Fruit fly (Drosophila melanogaster) whole organism, embryonic: ENCODE measurements around the gene Tmem214.

Source experiments
- Bdp1 ChIP-seq: fragments of 200-800 bp; sonication (Bioruptor generic); optimal IDR thresholded peaks from 3 replicates; lab custom pipeline; 2016; ENCODE audit warnings: missing biosample characterization, missing genetic modification characterization
- Bteb2 ChIP-seq: fragments of 200-800 bp; sonication (Bioruptor generic); optimal IDR thresholded peaks from 2 replicates; lab custom pipeline; 2016; ENCODE audit warnings: missing biosample characterization, missing genetic modification characterization
- CG11560 ChIP-seq: fragments of 200-800 bp; sonication (Bioruptor generic); IDR thresholded peaks from 3 replicates; pipeline ENCODE4 v1.3.6; 2022; ENCODE audit warnings: missing biosample characterization, missing genetic modification characterization
- CG11696 ChIP-seq: fragments of 200-800 bp; sonication (Bioruptor generic); IDR thresholded peaks from 2 replicates; pipeline ENCODE4 v1.3.6; 2022; ENCODE audit warnings: missing biosample characterization, missing genetic modification characterization
- CG11723 ChIP-seq: fragments of 200-800 bp; sonication (Bioruptor generic); optimal IDR thresholded peaks from 2 replicates; lab custom pipeline; 2017; ENCODE audit warnings: missing biosample characterization, mild to moderate bottlenecking, missing genetic modification characterization
- CG1602 ChIP-seq: fragments of 200-800 bp; sonication (Bioruptor generic); optimal IDR thresholded peaks from 3 replicates; lab custom pipeline; 2016; ENCODE audit warnings: missing biosample characterization, missing genetic modification characterization
- CG17802 ChIP-seq: fragments of 200-800 bp; sonication (Bioruptor generic); optimal IDR thresholded peaks from 2 replicates; lab custom pipeline; 2018; ENCODE audit warnings: missing biosample characterization, mild to moderate bottlenecking, missing genetic modification characterization, moderate library complexity
- CG17829 ChIP-seq: fragments of 200-800 bp; optimal IDR thresholded peaks from 2 replicates; lab custom pipeline; 2019; ENCODE audit warnings: missing biosample characterization, mild to moderate bottlenecking, missing genetic modification characterization, moderate library complexity
- CG18619 ChIP-seq: fragments of 200-800 bp; sonication (Bioruptor generic); optimal IDR thresholded peaks from 3 replicates; lab custom pipeline; 2017; ENCODE audit warnings: missing biosample characterization, mild to moderate bottlenecking, missing genetic modification characterization
- CG2120 ChIP-seq: fragments of 200-800 bp; sonication (Bioruptor generic); optimal IDR thresholded peaks from 3 replicates; lab custom pipeline; 2016; ENCODE audit warnings: missing biosample characterization, missing genetic modification characterization
- CG2202 ChIP-seq: fragments of 200-800 bp; sonication (Bioruptor generic); optimal IDR thresholded peaks from 2 replicates; lab custom pipeline; 2018; ENCODE audit warnings: missing biosample characterization, mild to moderate bottlenecking, missing genetic modification characterization
- CG2889 ChIP-seq: fragments of 200-800 bp; sonication (Bioruptor generic); IDR thresholded peaks from 3 replicates; pipeline ENCODE4 v1.3.6; 2022; ENCODE audit warnings: missing biosample characterization, missing genetic modification characterization
- CG30403 ChIP-seq: fragments of 200-800 bp; sonication (Bioruptor generic); optimal IDR thresholded peaks from 3 replicates; lab custom pipeline; 2016; ENCODE audit warnings: missing biosample characterization, missing genetic modification characterization
- CG34224 ChIP-seq: fragments of 200-800 bp; sonication (Bioruptor generic); IDR thresholded peaks from 3 replicates; pipeline ENCODE4 v1.3.6; 2022; ENCODE audit warnings: missing biosample characterization, missing genetic modification characterization; ENCODE audit not compliant: partially characterized antibody
- CG3847 ChIP-seq: fragments of 200-800 bp; sonication (Bioruptor generic); IDR thresholded peaks from 2 replicates; pipeline ENCODE4 v1.3.6; 2022; ENCODE audit warnings: missing biosample characterization, missing genetic modification characterization
- CG3995 ChIP-seq: fragments of 200-800 bp; sonication (Bioruptor generic); optimal IDR thresholded peaks from 3 replicates; lab custom pipeline; 2016; ENCODE audit warnings: missing biosample characterization, missing genetic modification characterization
- CG4282 ChIP-seq: fragments of 200-800 bp; sonication (Bioruptor generic); optimal IDR thresholded peaks from 2 replicates; lab custom pipeline; 2016; ENCODE audit warnings: missing biosample characterization, missing genetic modification characterization
- CG4707 ChIP-seq: fragments of 200-800 bp; sonication (Bioruptor generic); optimal IDR thresholded peaks from 2 replicates; lab custom pipeline; 2018; ENCODE audit warnings: missing biosample characterization, mild to moderate bottlenecking, missing genetic modification characterization, moderate library complexity
- CG6272 ChIP-seq: fragments of 200-800 bp; sonication (Bioruptor generic); IDR thresholded peaks from 2 replicates; pipeline ENCODE4 v1.3.6; 2022; ENCODE audit warnings: missing biosample characterization, missing genetic modification characterization
- CG8089 ChIP-seq: fragments of 200-800 bp; sonication (Bioruptor generic); optimal IDR thresholded peaks from 3 replicates; lab custom pipeline; 2016; ENCODE audit warnings: missing biosample characterization, missing genetic modification characterization
- CG8924 ChIP-seq: fragments of 200-800 bp; optimal IDR thresholded peaks from 3 replicates; lab custom pipeline; 2019; ENCODE audit warnings: missing biosample characterization, mild to moderate bottlenecking, missing genetic modification characterization, moderate library complexity
- CG9215 ChIP-seq: fragments of 200-800 bp; sonication (Bioruptor generic); IDR thresholded peaks from 2 replicates; pipeline ENCODE4 v1.3.6; 2022; ENCODE audit warnings: missing biosample characterization, missing genetic modification characterization
- HLH3B ChIP-seq: fragments of 200-800 bp; sonication (Bioruptor generic); IDR thresholded peaks from 2 replicates; pipeline ENCODE4 v1.3.6; 2022; ENCODE audit warnings: missing biosample characterization, missing genetic modification characterization
- HLH54F ChIP-seq: fragments of 200-800 bp; sonication (Bioruptor generic); optimal IDR thresholded peaks from 3 replicates; lab custom pipeline; 2016; ENCODE audit warnings: missing biosample characterization, missing genetic modification characterization
- HLHmδ ChIP-seq: fragments of 200-800 bp; sonication (Bioruptor generic); optimal IDR thresholded peaks from 2 replicates; lab custom pipeline; 2018; ENCODE audit warnings: missing biosample characterization, mild to moderate bottlenecking, missing genetic modification characterization, moderate library complexity
- Hr78 ChIP-seq, 2 experiments: fragments of 200-800 bp in 1 of 2; fragments of >200 bp in 1 of 2; sonication (Bioruptor generic) in 1 of 2; optimal IDR thresholded peaks; 2 replicates each; lab custom pipeline; 2017 to 2019; ENCODE audit warnings: missing biosample characterization in 2 of 2, missing genetic modification characterization in 2 of 2, mild to moderate bottlenecking in 1 of 2, moderate library complexity in 1 of 2
- Mad ChIP-seq: fragments of 200-800 bp; sonication (Bioruptor generic); optimal IDR thresholded peaks from 2 replicates; lab custom pipeline; 2016; ENCODE audit warnings: missing biosample characterization, missing genetic modification characterization
- Meics ChIP-seq: fragments of 200-800 bp; sonication (Bioruptor generic); optimal IDR thresholded peaks from 2 replicates; lab custom pipeline; 2017; ENCODE audit warnings: missing biosample characterization, mild to moderate bottlenecking, missing genetic modification characterization
- Myb ChIP-seq: fragments of 200-800 bp; sonication (Bioruptor generic); optimal IDR thresholded peaks from 2 replicates; lab custom pipeline; 2016; ENCODE audit warnings: missing biosample characterization, missing genetic modification characterization
- NC2α ChIP-seq: fragments of 200-800 bp; sonication (Bioruptor generic); optimal IDR thresholded peaks from 2 replicates; lab custom pipeline; 2016; ENCODE audit warnings: missing biosample characterization, missing genetic modification characterization
- NC2β ChIP-seq: fragments of 200-800 bp; sonication (Bioruptor generic); optimal IDR thresholded peaks from 2 replicates; lab custom pipeline; 2016; ENCODE audit warnings: missing biosample characterization, missing genetic modification characterization
- Optix ChIP-seq: fragments of 200-800 bp; sonication (Bioruptor generic); IDR thresholded peaks from 3 replicates; pipeline ENCODE4 v1.3.6; 2022; ENCODE audit warnings: missing biosample characterization, missing genetic modification characterization
- Side ChIP-seq: fragments of 200-800 bp; sonication (Bioruptor generic); optimal IDR thresholded peaks from 2 replicates; lab custom pipeline; 2016; ENCODE audit warnings: missing biosample characterization, missing genetic modification characterization
- ab ChIP-seq: fragments of 200-800 bp; sonication (Bioruptor generic); optimal IDR thresholded peaks from 2 replicates; lab custom pipeline; 2016; ENCODE audit warnings: missing biosample characterization, missing genetic modification characterization
- ac ChIP-seq: fragments of 200-800 bp; sonication (Bioruptor generic); optimal IDR thresholded peaks from 3 replicates; lab custom pipeline; 2017; ENCODE audit warnings: missing biosample characterization, mild to moderate bottlenecking, missing genetic modification characterization
- ap ChIP-seq: fragments of 200-800 bp; sonication (Bioruptor generic); IDR thresholded peaks from 2 replicates; pipeline ENCODE4 v1.3.6; 2022; ENCODE audit warnings: missing biosample characterization, missing genetic modification characterization
- az2 ChIP-seq: fragments of 200-800 bp; sonication (Bioruptor generic); optimal IDR thresholded peaks from 3 replicates; lab custom pipeline; 2016; ENCODE audit warnings: missing biosample characterization, missing genetic modification characterization
- bab2 ChIP-seq: fragments of 200-800 bp; sonication (Bioruptor generic); optimal IDR thresholded peaks from 2 replicates; lab custom pipeline; 2016; ENCODE audit warnings: missing biosample characterization, missing genetic modification characterization
- croc ChIP-seq: fragments of 200-800 bp; sonication (Bioruptor generic); conservative IDR thresholded peaks from 3 replicates; pipeline ENCODE4 v1.3.6; 2022; ENCODE audit warnings: missing biosample characterization, missing genetic modification characterization
- danr ChIP-seq: fragments of 200-800 bp; sonication (Bioruptor generic); IDR thresholded peaks from 2 replicates; pipeline ENCODE4 v1.3.6; 2022; ENCODE audit warnings: missing biosample characterization, missing genetic modification characterization
- disco-r ChIP-seq: fragments of 200-800 bp; sonication (Bioruptor generic); optimal IDR thresholded peaks from 2 replicates; lab custom pipeline; 2016; ENCODE audit warnings: missing biosample characterization, missing genetic modification characterization
- fd64A ChIP-seq: fragments of 200-800 bp; sonication (Bioruptor generic); optimal IDR thresholded peaks from 3 replicates; lab custom pipeline; 2018; ENCODE audit warnings: missing biosample characterization, mild to moderate bottlenecking, missing genetic modification characterization
- ftz-f1 ChIP-seq: fragments of 200-800 bp; sonication (Bioruptor generic); optimal IDR thresholded peaks from 2 replicates; lab custom pipeline; 2016; ENCODE audit warnings: missing biosample characterization, missing genetic modification characterization
- gro ChIP-seq: fragments of 200-800 bp; sonication (Bioruptor generic); optimal IDR thresholded peaks from 2 replicates; lab custom pipeline; 2016; ENCODE audit warnings: missing biosample characterization, missing genetic modification characterization
- klu ChIP-seq: fragments of 200-800 bp; sonication (Bioruptor generic); IDR thresholded peaks from 2 replicates; pipeline ENCODE4 v1.3.6; 2022; ENCODE audit warnings: missing biosample characterization, missing genetic modification characterization
- pzg ChIP-seq: fragments of 200-800 bp; sonication (Bioruptor generic); optimal IDR thresholded peaks from 3 replicates; lab custom pipeline; 2018; ENCODE audit warnings: missing biosample characterization, mild to moderate bottlenecking, missing genetic modification characterization, moderate library complexity
- row ChIP-seq: fragments of 200-800 bp; sonication (Bioruptor generic); IDR thresholded peaks from 3 replicates; pipeline ENCODE4 v1.3.6; 2022; ENCODE audit warnings: missing biosample characterization, missing genetic modification characterization
- tap ChIP-seq: fragments of 200-800 bp; optimal IDR thresholded peaks from 3 replicates; lab custom pipeline; 2019; ENCODE audit warnings: missing biosample characterization, mild to moderate bottlenecking, missing genetic modification characterization, moderate library complexity
- tio ChIP-seq: fragments of 200-800 bp; sonication (Bioruptor generic); optimal IDR thresholded peaks from 2 replicates; lab custom pipeline; 2017; ENCODE audit warnings: missing biosample characterization, missing genetic modification characterization, inconsistent platforms
- tll ChIP-seq, 2 experiments: fragments of 200-800 bp in 1 of 2; fragments of >200 bp in 1 of 2; sonication (Bioruptor generic) in 1 of 2; optimal IDR thresholded peaks; 2 replicates each; lab custom pipeline; 2017 to 2019; ENCODE audit warnings: missing biosample characterization in 2 of 2, missing genetic modification characterization in 2 of 2, mild to moderate bottlenecking in 1 of 2, moderate library complexity in 1 of 2
- vvl ChIP-seq: fragments of 200-800 bp; sonication (Bioruptor generic); IDR thresholded peaks from 2 replicates; pipeline ENCODE4 v1.3.6; 2022; ENCODE audit warnings: missing biosample characterization, missing genetic modification characterization

Gene Tmem214

dm6 chr2L:11003925-11004673 is 34.0 kb upstream of the Tmem214 start, which contains the start of gene RpL9 (continued):
- TF ChIP-seq croc (no peak), az2 (GFP tag; lab: Kevin White, UChicago) (peak; percentile 39), CG17802 (peak; percentile 48), danr (GFP tag; lab: Robert Waterston, UW) (no peak), CG3995 (GFP tag; lab: Kevin White, UChicago) (peak; percentile 45), CG2202 (tag; lab: Kevin White, UChicago) (peak; percentile 67), vvl (GFP tag; lab: Robert Waterston, UW) (no peak), CG6272 (GFP tag; lab: Robert Waterston, UW) (no peak), CG4282 (GFP tag; lab: Kevin White, UChicago) (no peak), pzg (GFP tag; lab: Kevin White, UChicago) (peak; percentile 51), klu (GFP tag; lab: Robert Waterston, UW) (no peak), CG11560 (tag; lab: Robert Waterston, UW) (no peak), gro (GFP tag; lab: Kevin White, UChicago) (peak; percentile 73), Mad (GFP tag; lab: Kevin White, UChicago) (peak; percentile 50), fd64A (GFP tag; lab: Kevin White, UChicago) (no peak), Side (GFP tag; lab: Kevin White, UChicago) (peak; percentile 82), Bdp1 (peak; percentile 17), CG3847 (GFP tag; lab: Robert Waterston, UW) (no peak; the same call in 1 of the 2 replicates), CG4707 (GFP tag; lab: Kevin White, UChicago) (peak; percentile 85), NC2α (peak; percentile 25), Bteb2 (GFP tag; lab: Kevin White, UChicago) (peak; percentile 49), ftz-f1 (no peak), tio (GFP tag; lab: Kevin White, UChicago) (no peak), tll (GFP tag; optimal IDR thresholded peaks at IDR 0.05; lab: Kevin White, UChicago) (no peak), ap (peak; percentile 75), HLHmδ (GFP tag; lab: Kevin White, UChicago) (peak; percentile 79), bab2 (GFP tag; lab: Kevin White, UChicago) (peak; percentile 16), CG34224 (GFP tag; lab: Robert Waterston, UW) (no peak), CG11723 (GFP tag; lab: Kevin White, UChicago) (no peak), HLH3B (no peak; the same call in 1 of the 2 replicates), tap (tag; lab: Kevin White, UChicago) (no peak), CG2889 (GFP tag; lab: Robert Waterston, UW) (no peak), row (GFP tag; lab: Robert Waterston, UW) (peak; percentile 42; the same call in 2 of the 3 replicates), CG17829 (tag; lab: Kevin White, UChicago) (peak; percentile 58), disco-r (GFP tag; lab: Kevin White, UChicago) (peak; percentile 49), CG18619 (GFP tag; lab: Kevin White, UChicago) (peak; percentile 69), Optix (GFP tag; lab: Robert Waterston, UW) (no peak), CG9215 (GFP tag; lab: Robert Waterston, UW) (no peak), ac (GFP tag; lab: Kevin White, UChicago) (peak; percentile 70), Hr78 (GFP tag; optimal IDR thresholded peaks at IDR 0.05; lab: Kevin White, UChicago) (no peak), Myb (GFP tag; lab: Kevin White, UChicago) (peak; percentile 43), CG30403 (no peak), NC2β (GFP tag; lab: Kevin White, UChicago) (peak; percentile 87), HLH54F (GFP tag; lab: Kevin White, UChicago) (peak; percentile 32), Meics (GFP tag; lab: Kevin White, UChicago) (peak; percentile 86), CG8924 (tag; lab: Kevin White, UChicago) (no peak), CG8089 (GFP tag; lab: Kevin White, UChicago) (peak; percentile 60), ab (GFP tag; lab: Kevin White, UChicago) (no peak), CG1602 (GFP tag; lab: Kevin White, UChicago) (no peak), CG11696 (GFP tag; lab: Robert Waterston, UW) (peak; percentile 53), CG2120 (GFP tag; lab: Kevin White, UChicago) (peak; percentile 3)
